Worm (Caenorhabditis elegans) whole organism, L2 larva: ENCODE results near the gene nhr-290.

Source experiments
- F13H6.1 ChIP-seq: sonication (generic microtip); optimal IDR thresholded peaks from 2 replicates; lab custom pipeline; 2016; ENCODE audit warnings: missing genetic modification characterization, missing compliant biosample characterization
- Y55F3AM.14 ChIP-seq: fragments of 200-800 bp; sonication (Bioruptor generic); optimal IDR thresholded peaks from 2 replicates; lab custom pipeline; 2018; ENCODE audit warnings: mild to moderate bottlenecking, missing genetic modification characterization, missing compliant biosample characterization
- alr-1 ChIP-seq: fragments of 150-350 bp; optimal IDR thresholded peaks from 2 replicates; lab custom pipeline; 2014; ENCODE audit warnings: missing biosample characterization, missing genetic modification characterization
- aly-2 ChIP-seq: fragments of 150-350 bp; optimal IDR thresholded peaks from 2 replicates; lab custom pipeline; 2014; ENCODE audit warnings: missing biosample characterization, missing genetic modification characterization
- ama-1 ChIP-seq: fragments of 150-350 bp; optimal IDR thresholded peaks from 2 replicates; lab custom pipeline; 2018; ENCODE audit warnings: inconsistent platforms
- blmp-1 ChIP-seq: sonication (generic microtip); optimal IDR thresholded peaks from 2 replicates; lab custom pipeline; 2017; ENCODE audit warnings: missing genetic modification characterization, mild to moderate bottlenecking, missing compliant biosample characterization, antibody characterized with exemption, moderate library complexity; ENCODE audit not compliant: insufficient read depth
- ceh-16 ChIP-seq: fragments of 150-350 bp; optimal IDR thresholded peaks from 2 replicates; lab custom pipeline; 2014; ENCODE audit warnings: missing biosample characterization, missing genetic modification characterization
- ceh-82 ChIP-seq: fragments of 150-350 bp; optimal IDR thresholded peaks from 2 replicates; lab custom pipeline; 2014; ENCODE audit warnings: missing biosample characterization, missing genetic modification characterization
- crh-2 ChIP-seq: sonication (generic microtip); optimal IDR thresholded peaks from 2 replicates; lab custom pipeline; 2017; ENCODE audit warnings: missing biosample characterization, missing genetic modification characterization
- egl-27 ChIP-seq: sonication (generic microtip); optimal IDR thresholded peaks from 3 replicates; lab custom pipeline; 2017; ENCODE audit warnings: missing biosample characterization, missing genetic modification reagents, missing genetic modification characterization
- elt-1 ChIP-seq: fragments of 150-350 bp; optimal IDR thresholded peaks from 2 replicates; lab custom pipeline; 2014; ENCODE audit warnings: missing biosample characterization, missing genetic modification characterization
- elt-3 ChIP-seq: sonication (generic microtip); optimal IDR thresholded peaks from 2 replicates; lab custom pipeline; 2017; ENCODE audit warnings: missing biosample characterization, missing genetic modification characterization
- fos-1 ChIP-seq: fragments of 150-350 bp; optimal IDR thresholded peaks from 2 replicates; lab custom pipeline; 2014; ENCODE audit warnings: missing biosample characterization, missing genetic modification characterization
- lin-11 ChIP-seq: fragments of 150-350 bp; sonication (generic microtip); optimal IDR thresholded peaks from 2 replicates; lab custom pipeline; 2014; ENCODE audit warnings: missing biosample characterization, missing genetic modification characterization, inconsistent platforms, mixed read lengths
- lsy-2 ChIP-seq, 2 experiments: fragments of 150-350 bp in 1 of 2; sonication (generic microtip) in 1 of 2; optimal IDR thresholded peaks; 2 replicates each; lab custom pipeline; 2014 to 2017; ENCODE audit warnings: missing biosample characterization in 2 of 2, missing genetic modification characterization in 2 of 2
- nhr-10 ChIP-seq: sonication (generic microtip); optimal IDR thresholded peaks from 2 replicates; lab custom pipeline; 2017; ENCODE audit warnings: missing biosample characterization, missing genetic modification characterization
- nhr-11 ChIP-seq: fragments of 150-350 bp; optimal IDR thresholded peaks from 2 replicates; lab custom pipeline; 2014; ENCODE audit warnings: missing biosample characterization, missing genetic modification characterization
- nhr-12 ChIP-seq: fragments of 150-350 bp; optimal IDR thresholded peaks from 2 replicates; lab custom pipeline; 2014; ENCODE audit warnings: missing biosample characterization, missing genetic modification characterization
- nhr-21 ChIP-seq: fragments of 150-350 bp; optimal IDR thresholded peaks from 2 replicates; lab custom pipeline; 2014; ENCODE audit warnings: missing biosample characterization, missing genetic modification characterization
- nhr-23 ChIP-seq: fragments of 150-350 bp; optimal IDR thresholded peaks from 2 replicates; lab custom pipeline; 2014; ENCODE audit warnings: missing biosample characterization, missing genetic modification reagents, missing genetic modification characterization
- nhr-237 ChIP-seq: fragments of 150-350 bp; optimal IDR thresholded peaks from 2 replicates; lab custom pipeline; 2014; ENCODE audit warnings: missing biosample characterization, missing genetic modification characterization
- nhr-25 ChIP-seq: fragments of 150-350 bp; sonication (generic microtip); optimal IDR thresholded peaks from 3 replicates; lab custom pipeline; 2014; ENCODE audit warnings: missing biosample characterization, missing genetic modification characterization
- nhr-6 ChIP-seq: fragments of 150-350 bp; optimal IDR thresholded peaks from 2 replicates; lab custom pipeline; 2014; ENCODE audit warnings: missing biosample characterization, missing genetic modification characterization
- nhr-77 ChIP-seq: fragments of 150-350 bp; optimal IDR thresholded peaks from 2 replicates; lab custom pipeline; 2014; ENCODE audit warnings: missing biosample characterization, missing genetic modification characterization
- peb-1 ChIP-seq: fragments of 150-350 bp; optimal IDR thresholded peaks from 2 replicates; lab custom pipeline; 2014; ENCODE audit warnings: missing biosample characterization, missing genetic modification characterization
- sem-4 ChIP-seq: fragments of 150-350 bp; optimal IDR thresholded peaks from 2 replicates; lab custom pipeline; 2014; ENCODE audit warnings: missing biosample characterization, missing genetic modification reagents, missing genetic modification characterization
- sma-3 ChIP-seq: sonication (generic microtip); optimal IDR thresholded peaks from 2 replicates; lab custom pipeline; 2016; ENCODE audit warnings: missing genetic modification reagents, missing genetic modification characterization, missing compliant biosample characterization
- sma-9 ChIP-seq, 2 experiments: fragments of 150-350 bp in 1 of 2; sonication (generic microtip) in 1 of 2; optimal IDR thresholded peaks; 2 replicates each; lab custom pipeline; 2014 to 2016; ENCODE audit warnings: missing genetic modification characterization in 2 of 2, mild to moderate bottlenecking in 1 of 2, missing biosample characterization in 1 of 2, missing compliant biosample characterization in 1 of 2, missing genetic modification reagents in 1 of 2, moderate library complexity in 1 of 2
- snpc-4 ChIP-seq: fragments of 150-350 bp; optimal IDR thresholded peaks from 2 replicates; lab custom pipeline; 2014; ENCODE audit warnings: missing biosample characterization, missing genetic modification characterization
- unc-39 ChIP-seq: fragments of 150-350 bp; optimal IDR thresholded peaks from 2 replicates; lab custom pipeline; 2014; ENCODE audit warnings: missing biosample characterization, missing genetic modification characterization
- unc-62 ChIP-seq: fragments of 150-350 bp; optimal IDR thresholded peaks from 2 replicates; lab custom pipeline; 2014; ENCODE audit warnings: missing biosample characterization, missing genetic modification reagents, missing genetic modification characterization
- ztf-4 ChIP-seq: fragments of 150-350 bp; optimal IDR thresholded peaks from 2 replicates; lab custom pipeline; 2014; ENCODE audit warnings: missing biosample characterization, missing genetic modification characterization

Gene nhr-290

ce11 chrV:2617499-2617898, 43.5 kb downstream of the nhr-290 start:
- TF ChIP-seq nhr-77 = no peak
- TF ChIP-seq crh-2 = no peak
- no peak for TF ChIP-seq nhr-11
- no peak for TF ChIP-seq sma-9 (GFP tag; optimal IDR thresholded peaks at IDR 0.05; lab: Kevin White, UChicago)
- no peak for TF ChIP-seq sma-9 (tag; optimal IDR thresholded peaks at IDR 0.05; lab: Kevin White, UChicago)
- no peak for TF ChIP-seq unc-62 (GFP tag; lab: Kevin White, UChicago)
- no peak for TF ChIP-seq nhr-12 (tag; lab: Kevin White, UChicago)
- no peak for TF ChIP-seq ceh-16 (tag; lab: Kevin White, UChicago)
- TF ChIP-seq lin-11 (tag; lab: Kevin White, UChicago) = no peak
- no peak for TF ChIP-seq sma-3 (GFP tag; lab: Kevin White, UChicago)
- no peak for TF ChIP-seq snpc-4 (tag; lab: Kevin White, UChicago)
- TF ChIP-seq ama-1 (lab: Kevin White, UChicago) = no peak
- no peak for TF ChIP-seq aly-2
- TF ChIP-seq nhr-237 (tag; lab: Kevin White, UChicago) = no peak
- TF ChIP-seq sem-4 (tag; lab: Kevin White, UChicago) = no peak
- no peak for TF ChIP-seq lsy-2 (tag; optimal IDR thresholded peaks at IDR 0.05; lab: Kevin White, UChicago)
- no peak for TF ChIP-seq nhr-6 (tag; lab: Kevin White, UChicago)
- TF ChIP-seq, all 48 proteins: peak for 0

ce11 chrV:2621879-2622278, 47.9 kb downstream of the nhr-290 start, which contains the start of gene srh-271:
Gene srh-271, minus strand, starts transcription at chrV:2621979.
- TF ChIP-seq nhr-77 = no peak
- TF ChIP-seq sma-3 (GFP tag; lab: Kevin White, UChicago) = no peak
- no peak for TF ChIP-seq unc-39 (tag; lab: Kevin White, UChicago)
- TF ChIP-seq alr-1 = no peak
- TF ChIP-seq nhr-25 (tag; lab: Kevin White, UChicago) = no peak
- TF ChIP-seq nhr-23 (tag; lab: Kevin White, UChicago) = no peak
- TF ChIP-seq nhr-21 (tag; lab: Kevin White, UChicago) = no peak
- TF ChIP-seq egl-27 (tag; lab: Kevin White, UChicago) = no peak
- TF ChIP-seq ceh-82 (tag; lab: Kevin White, UChicago) = no peak
- no peak for TF ChIP-seq nhr-10 (tag; lab: Kevin White, UChicago)
- no peak for TF ChIP-seq ztf-4 (tag; lab: Kevin White, UChicago)
- TF ChIP-seq F13H6.1 = no peak
- TF ChIP-seq unc-62 (GFP tag; lab: Kevin White, UChicago) = no peak
- no peak for TF ChIP-seq elt-3 (tag; lab: Kevin White, UChicago)
- TF ChIP-seq blmp-1 (tag; lab: Kevin White, UChicago) = no peak
- TF ChIP-seq peb-1 (tag; lab: Kevin White, UChicago) = no peak
- TF ChIP-seq fos-1 (tag; lab: Kevin White, UChicago) = no peak
- TF ChIP-seq nhr-12 (tag; lab: Kevin White, UChicago) = no peak
- TF ChIP-seq nhr-237 (tag; lab: Kevin White, UChicago) = no peak

ce11 chrV:2623765-2624164, 49.8 kb downstream of the nhr-290 start:
- TF ChIP-seq Y55F3AM.14 = no peak
- no peak for TF ChIP-seq elt-3 (tag; lab: Kevin White, UChicago)
- no peak for TF ChIP-seq ztf-4 (tag; lab: Kevin White, UChicago)
- TF ChIP-seq elt-1 = no peak
- no peak for TF ChIP-seq nhr-12 (tag; lab: Kevin White, UChicago)
- no peak for TF ChIP-seq peb-1 (tag; lab: Kevin White, UChicago)
